Fruit fly (Drosophila melanogaster) whole organism, embryonic: Measurements from ENCODE around the gene Eig71Ec.

Experiments
- CG15011 ChIP-seq: fragments of 200-800 bp; sonication (Bioruptor generic); optimal IDR thresholded peaks from 3 replicates; lab custom pipeline; 2018; ENCODE audit warnings: missing biosample characterization, mild to moderate bottlenecking, missing genetic modification characterization
- CG1529 ChIP-seq: fragments of 200-800 bp; sonication (Bioruptor generic); optimal IDR thresholded peaks from 3 replicates; lab custom pipeline; 2018; ENCODE audit warnings: missing biosample characterization, missing genetic modification characterization
- CG15479 ChIP-seq: fragments of 200-800 bp; sonication (Bioruptor generic); optimal IDR thresholded peaks from 3 replicates; lab custom pipeline; 2019; ENCODE audit warnings: missing biosample characterization, mild to moderate bottlenecking, missing genetic modification characterization, moderate library complexity
- CG16815 ChIP-seq: fragments of 200-800 bp; sonication (Bioruptor generic); optimal IDR thresholded peaks from 3 replicates; lab custom pipeline; 2017; ENCODE audit warnings: missing biosample characterization, mild to moderate bottlenecking, missing genetic modification characterization
- CG16863 ChIP-seq: fragments of 200-800 bp; sonication (Bioruptor generic); optimal IDR thresholded peaks from 3 replicates; lab custom pipeline; 2016; ENCODE audit warnings: missing biosample characterization, missing genetic modification characterization
- CG17359 ChIP-seq: fragments of 200-800 bp; sonication (Bioruptor generic); optimal IDR thresholded peaks from 3 replicates; lab custom pipeline; 2018; ENCODE audit warnings: missing biosample characterization, mild to moderate bottlenecking, missing genetic modification characterization, moderate library complexity
- CG18011 ChIP-seq: fragments of 200-800 bp; sonication (Bioruptor generic); optimal IDR thresholded peaks from 2 replicates; lab custom pipeline; 2017; ENCODE audit warnings: missing biosample characterization, missing genetic modification characterization, mild to moderate bottlenecking, moderate library complexity, missing genotype
- CG2199 ChIP-seq: fragments of 200-800 bp; sonication (Bioruptor generic); IDR thresholded peaks from 3 replicates; pipeline ENCODE4 v1.3.6; 2022; ENCODE audit warnings: missing biosample characterization, missing genetic modification characterization
- CG2712 ChIP-seq: fragments of 200-800 bp; optimal IDR thresholded peaks from 3 replicates; lab custom pipeline; 2019; ENCODE audit warnings: missing biosample characterization, mild to moderate bottlenecking, missing genetic modification characterization, moderate library complexity
- CG31441 ChIP-seq: fragments of 200-800 bp; sonication (Bioruptor generic); IDR thresholded peaks from 2 replicates; pipeline ENCODE4 v1.3.6; 2022; ENCODE audit warnings: missing biosample characterization, missing genetic modification characterization
- CG3281 ChIP-seq: fragments of 200-800 bp; sonication (Bioruptor generic); optimal IDR thresholded peaks from 3 replicates; lab custom pipeline; 2017; ENCODE audit warnings: missing biosample characterization, mild to moderate bottlenecking, missing genetic modification characterization
- CG33213 ChIP-seq: fragments of 200-800 bp; sonication (Bioruptor generic); optimal IDR thresholded peaks from 3 replicates; lab custom pipeline; 2016; ENCODE audit warnings: missing biosample characterization, missing genetic modification characterization
- CG4730 ChIP-seq: fragments of 200-800 bp; sonication (Bioruptor generic); IDR thresholded peaks from 2 replicates; pipeline ENCODE4 v1.3.6; 2022; ENCODE audit warnings: missing biosample characterization, missing genetic modification characterization
- CG6175 ChIP-seq: fragments of 200-800 bp; sonication (Bioruptor generic); IDR thresholded peaks from 3 replicates; pipeline ENCODE4 v1.3.6; 2022; ENCODE audit warnings: missing biosample characterization, missing genetic modification characterization
- CG7963 ChIP-seq: fragments of 200-800 bp; sonication (Bioruptor generic); IDR thresholded peaks from 3 replicates; pipeline ENCODE4 v1.3.6; 2022; ENCODE audit warnings: missing biosample characterization, missing genetic modification characterization; ENCODE audit not compliant: partially characterized antibody
- CG8478 ChIP-seq: fragments of >200 bp; optimal IDR thresholded peaks from 2 replicates; lab custom pipeline; 2018
- Deaf1 ChIP-seq: fragments of 200-800 bp; optimal IDR thresholded peaks from 3 replicates; lab custom pipeline; 2019; ENCODE audit warnings: missing biosample characterization, mild to moderate bottlenecking, missing genetic modification characterization, moderate library complexity
- E2f1 ChIP-seq: fragments of 200-800 bp; sonication (Bioruptor generic); IDR thresholded peaks from 2 replicates; pipeline ENCODE4 v1.3.6; 2022; ENCODE audit warnings: missing biosample characterization, missing genetic modification characterization
- HHEX ChIP-seq: fragments of 200-800 bp; sonication (Bioruptor generic); optimal IDR thresholded peaks from 3 replicates; lab custom pipeline; 2017; ENCODE audit warnings: missing biosample characterization, mild to moderate bottlenecking, missing genetic modification characterization, missing genetic modification reagents
- HLH54F ChIP-seq: fragments of 200-800 bp; sonication (Bioruptor generic); optimal IDR thresholded peaks from 3 replicates; lab custom pipeline; 2016; ENCODE audit warnings: missing biosample characterization, missing genetic modification characterization
- HmgD ChIP-seq: fragments of 200-800 bp; sonication (Bioruptor generic); optimal IDR thresholded peaks from 3 replicates; lab custom pipeline; 2016; ENCODE audit warnings: missing biosample characterization, missing genetic modification characterization
- Lim3 ChIP-seq: fragments of 200-800 bp; sonication (Bioruptor generic); IDR thresholded peaks from 2 replicates; pipeline ENCODE4 v1.3.6; 2022; ENCODE audit warnings: missing biosample characterization, missing genetic modification characterization
- NC2β ChIP-seq: fragments of 200-800 bp; sonication (Bioruptor generic); optimal IDR thresholded peaks from 2 replicates; lab custom pipeline; 2016; ENCODE audit warnings: missing biosample characterization, missing genetic modification characterization
- NK7.1 ChIP-seq: fragments of 200-800 bp; sonication (Bioruptor generic); optimal IDR thresholded peaks from 3 replicates; lab custom pipeline; 2016; ENCODE audit warnings: missing biosample characterization, missing genetic modification characterization
- Sry-β ChIP-seq: fragments of 200-800 bp; sonication (Bioruptor generic); optimal IDR thresholded peaks from 2 replicates; lab custom pipeline; 2018; ENCODE audit warnings: missing biosample characterization, mild to moderate bottlenecking, missing genetic modification characterization, moderate library complexity
- TFAM ChIP-seq: fragments of 200-800 bp; sonication (Bioruptor generic); optimal IDR thresholded peaks from 2 replicates; lab custom pipeline; 2017; ENCODE audit warnings: missing biosample characterization, missing genetic modification characterization, inconsistent platforms
- ab ChIP-seq: fragments of 200-800 bp; sonication (Bioruptor generic); optimal IDR thresholded peaks from 2 replicates; lab custom pipeline; 2016; ENCODE audit warnings: missing biosample characterization, missing genetic modification characterization
- ap ChIP-seq: fragments of 200-800 bp; sonication (Bioruptor generic); IDR thresholded peaks from 2 replicates; pipeline ENCODE4 v1.3.6; 2022; ENCODE audit warnings: missing biosample characterization, missing genetic modification characterization
- caup ChIP-seq: fragments of 200-800 bp; sonication (Bioruptor generic); optimal IDR thresholded peaks from 3 replicates; lab custom pipeline; 2017; ENCODE audit warnings: missing biosample characterization, mild to moderate bottlenecking, missing genetic modification characterization, moderate library complexity; ENCODE audit not compliant: severe bottlenecking
- chif ChIP-seq, 2 experiments: fragments of 200-800 bp; sonication (Bioruptor generic); optimal IDR thresholded peaks; 3 replicates each; lab custom pipeline; 2016; ENCODE audit warnings: missing biosample characterization in 2 of 2, missing genetic modification characterization in 2 of 2
- chm ChIP-seq: fragments of 200-800 bp; sonication (Bioruptor generic); IDR thresholded peaks from 2 replicates; pipeline ENCODE4 v1.3.6; 2022; ENCODE audit warnings: missing biosample characterization, missing genetic modification characterization
- dan ChIP-seq: fragments of 200-800 bp; sonication (Bioruptor generic); IDR thresholded peaks from 2 replicates; pipeline ENCODE4 v1.3.6; 2022; ENCODE audit warnings: missing biosample characterization, missing genetic modification characterization
- dati ChIP-seq: fragments of 200-800 bp; sonication (Bioruptor generic); IDR thresholded peaks from 2 replicates; pipeline ENCODE4 v1.3.6; 2022; ENCODE audit warnings: missing biosample characterization, missing genetic modification characterization
- hth ChIP-seq: fragments of >200 bp; optimal IDR thresholded peaks from 2 replicates; lab custom pipeline; 2017; ENCODE audit warnings: inconsistent platforms
- ind ChIP-seq: fragments of 200-800 bp; sonication (Bioruptor generic); optimal IDR thresholded peaks from 3 replicates; lab custom pipeline; 2016; ENCODE audit warnings: missing biosample characterization, missing genetic modification characterization
- insv ChIP-seq, 2 experiments: fragments of 200-800 bp; sonication (Bioruptor generic); optimal IDR thresholded peaks; 3 replicates each; lab custom pipeline; 2016 to 2018; ENCODE audit warnings: missing biosample characterization in 2 of 2, missing genetic modification characterization in 2 of 2
- inv ChIP-seq: fragments of 200-800 bp; sonication (Bioruptor generic); IDR thresholded peaks from 2 replicates; pipeline ENCODE4 v1.3.6; 2022; ENCODE audit warnings: missing biosample characterization, missing genetic modification characterization; ENCODE audit not compliant: partially characterized antibody
- kni ChIP-seq: fragments of 200-800 bp; sonication (Bioruptor generic); optimal IDR thresholded peaks from 3 replicates; lab custom pipeline; 2017; ENCODE audit warnings: mild to moderate bottlenecking, missing biosample characterization, missing genetic modification reagents, missing genetic modification characterization
- knrl ChIP-seq: fragments of 200-800 bp; sonication (Bioruptor generic); IDR thresholded peaks from 3 replicates; pipeline ENCODE4 v1.3.6; 2022; ENCODE audit warnings: missing biosample characterization, missing genetic modification characterization; ENCODE audit not compliant: partially characterized antibody
- lab ChIP-seq: fragments of 200-800 bp; sonication (Bioruptor generic); optimal IDR thresholded peaks from 3 replicates; lab custom pipeline; 2017; ENCODE audit warnings: missing biosample characterization, missing genetic modification characterization, mild to moderate bottlenecking, moderate library complexity, missing genetic modification reagents
- lbe ChIP-seq: fragments of 200-800 bp; sonication (Bioruptor generic); optimal IDR thresholded peaks from 2 replicates; lab custom pipeline; 2016; ENCODE audit warnings: missing biosample characterization, mild to moderate bottlenecking, missing genetic modification characterization
- mld ChIP-seq: fragments of 200-800 bp; sonication (Bioruptor generic); IDR thresholded peaks from 3 replicates; pipeline ENCODE4 v1.3.6; 2022; ENCODE audit warnings: missing biosample characterization, missing genetic modification characterization; ENCODE audit not compliant: partially characterized antibody
- repo ChIP-seq: fragments of 200-800 bp; sonication (Bioruptor generic); optimal IDR thresholded peaks from 2 replicates; lab custom pipeline; 2016; ENCODE audit warnings: missing biosample characterization, missing genetic modification characterization
- ro ChIP-seq: fragments of 200-800 bp; sonication (Bioruptor generic); IDR thresholded peaks from 2 replicates; pipeline ENCODE4 v1.3.6; 2022; ENCODE audit warnings: missing biosample characterization, missing genetic modification characterization
- sens-2 ChIP-seq: fragments of 200-800 bp; sonication (Bioruptor generic); IDR thresholded peaks from 2 replicates; pipeline ENCODE4 v1.3.6; 2022; ENCODE audit warnings: missing biosample characterization, missing genetic modification characterization
- slou ChIP-seq: fragments of 200-800 bp; sonication (Bioruptor generic); optimal IDR thresholded peaks from 3 replicates; lab custom pipeline; 2016; ENCODE audit warnings: missing biosample characterization, missing genetic modification characterization
- sug ChIP-seq: fragments of 200-800 bp; optimal IDR thresholded peaks from 2 replicates; lab custom pipeline; 2019; ENCODE audit warnings: missing biosample characterization, mild to moderate bottlenecking, missing genetic modification characterization, moderate library complexity
- tap ChIP-seq: fragments of 200-800 bp; optimal IDR thresholded peaks from 3 replicates; lab custom pipeline; 2019; ENCODE audit warnings: missing biosample characterization, mild to moderate bottlenecking, missing genetic modification characterization, moderate library complexity
- tna ChIP-seq: fragments of 200-800 bp; sonication (Bioruptor generic); IDR thresholded peaks from 2 replicates; pipeline ENCODE4 v1.3.6; 2022; ENCODE audit warnings: missing biosample characterization, missing genetic modification characterization; ENCODE audit not compliant: partially characterized antibody
- trem ChIP-seq: fragments of 200-800 bp; optimal IDR thresholded peaks from 3 replicates; lab custom pipeline; 2019; ENCODE audit warnings: missing biosample characterization, mild to moderate bottlenecking, missing genetic modification characterization, moderate library complexity
- zen2 ChIP-seq: fragments of 200-800 bp; sonication (Bioruptor generic); IDR thresholded peaks from 3 replicates; pipeline ENCODE4 v1.3.6; 2022; ENCODE audit warnings: missing biosample characterization, missing genetic modification characterization; ENCODE audit not compliant: partially characterized antibody

Gene Eig71Ec

dm6 chr3L:15675111-15675510 lies 23.1 kb upstream of the Eig71Ec start (continued):
- TF ChIP-seq CG1529 (GFP tag; lab: Kevin White, UChicago) = peak; percentile 66
- peak; percentile 63 to 88 for TF ChIP-seq chif (GFP tag; optimal IDR thresholded peaks at IDR 0.05; lab: Kevin White, UChicago)
- no peak for TF ChIP-seq insv (GFP tag; optimal IDR thresholded peaks at IDR 0.05; lab: Kevin White, UChicago)
- no peak for TF ChIP-seq zen2
- no peak for TF ChIP-seq Lim3 (GFP tag; lab: Robert Waterston, UW)
- no peak for TF ChIP-seq tna (GFP tag; lab: Robert Waterston, UW)
- peak; percentile 54; the same call in 1 of the 2 replicates for TF ChIP-seq dan (GFP tag; lab: Robert Waterston, UW)
- peak; percentile 92 for TF ChIP-seq CG2712 (tag; lab: Kevin White, UChicago)
- no peak for TF ChIP-seq CG3281 (GFP tag; lab: Kevin White, UChicago)
- no peak for TF ChIP-seq ab (GFP tag; lab: Kevin White, UChicago)
- TF ChIP-seq ind = peak; percentile 49
- peak; percentile 74 for TF ChIP-seq NC2β
- peak; percentile 52 for TF ChIP-seq CG17359 (tag; lab: Kevin White, UChicago)
- TF ChIP-seq CG16863 = peak; percentile 58
- no peak for TF ChIP-seq CG2199 (GFP tag; lab: Robert Waterston, UW)
- no peak for TF ChIP-seq hth (lab: Kevin White, UChicago)
- peak; percentile 26 for TF ChIP-seq repo (GFP tag; lab: Kevin White, UChicago)
- no peak for TF ChIP-seq inv (GFP tag; lab: Robert Waterston, UW)
- peak; percentile 60 for TF ChIP-seq CG33213 (GFP tag; lab: Kevin White, UChicago)
- TF ChIP-seq HmgD (GFP tag; lab: Kevin White, UChicago) = no peak
- TF ChIP-seq CG18011 = no peak
- no peak for TF ChIP-seq lbe (GFP tag; lab: Kevin White, UChicago)
- TF ChIP-seq knrl (GFP tag; lab: Robert Waterston, UW) = no peak
- TF ChIP-seq trem = peak; percentile 86
- TF ChIP-seq HHEX = peak; percentile 12
- no peak for TF ChIP-seq CG15011 (GFP tag; lab: Kevin White, UChicago)
- TF ChIP-seq tap (tag; lab: Kevin White, UChicago) = peak; percentile 39
- peak; percentile 5 for TF ChIP-seq NK7.1
- TF ChIP-seq lab (GFP tag; lab: Kevin White, UChicago) = peak; percentile 7
- peak; percentile 56; the same call in 1 of the 2 replicates for TF ChIP-seq sens-2 (GFP tag; lab: Robert Waterston, UW)
- no peak for TF ChIP-seq ro (GFP tag; lab: Robert Waterston, UW)
- TF ChIP-seq CG4730 (GFP tag; lab: Robert Waterston, UW) = no peak
- peak; percentile 82 for TF ChIP-seq CG16815 (GFP tag; lab: Kevin White, UChicago)
- TF ChIP-seq TFAM = no peak
- no peak for TF ChIP-seq caup
- TF ChIP-seq chm = peak; percentile 74; the same call in 1 of the 2 replicates
- TF ChIP-seq CG15479 = no peak
- no peak for TF ChIP-seq Sry-β (GFP tag; lab: Kevin White, UChicago)
- no peak for TF ChIP-seq CG8478 (lab: Kevin White, UChicago)
- TF ChIP-seq CG31441 = peak; percentile 82
- no peak for TF ChIP-seq CG7963 (GFP tag; lab: Robert Waterston, UW)
- TF ChIP-seq mld (GFP tag; lab: Robert Waterston, UW) = no peak
- peak; percentile 15 for TF ChIP-seq Deaf1 (tag; lab: Kevin White, UChicago)
- TF ChIP-seq slou (GFP tag; lab: Kevin White, UChicago) = no peak
- TF ChIP-seq ap = no peak
- no peak for TF ChIP-seq CG6175 (GFP tag; lab: Robert Waterston, UW)
- no peak for TF ChIP-seq kni
- 0 out of 2 replicates have a peak, but pooled peaks have one; percentile 37 for TF ChIP-seq E2f1
- no peak for TF ChIP-seq sug (tag; lab: Kevin White, UChicago)
- TF ChIP-seq HLH54F (GFP tag; lab: Kevin White, UChicago) = no peak
- 0 out of 2 replicates have a peak, but pooled peaks have one; percentile 32 for TF ChIP-seq dati (GFP tag; lab: Robert Waterston, UW)
